5 worm cellular contexts compared by ENCODE assay signal in genomic region chrII:5599326-5600044, ce11.
TF ChIP-seq lines count a peak whose summit lies in the region.

C17G10.10 (minus strand) TSS chrII:5599376.

TF ChIP-seq in whole organism, L1 larva, 84 proteins besides CTCF, POLR2A, EP300 and RAD21 (continued from another document and continues in another):
- TF ChIP-seq nhr-84 (tag; optimal IDR thresholded peaks at IDR 0.05; lab: Kevin White, UChicago): no peak
- TF ChIP-seq ceh-82 (tag; optimal IDR thresholded peaks at IDR 0.05; lab: Kevin White, UChicago): peak; percentile 62 to 76 (median 67)
- peak; percentile 14 for TF ChIP-seq F16B12.6 (tag; optimal IDR thresholded peaks at IDR 0.05; lab: Kevin White, UChicago)
- TF ChIP-seq irx-1 (tag; optimal IDR thresholded peaks at IDR 0.05; lab: Kevin White, UChicago): peak; percentile 63
- no peak for TF ChIP-seq fkh-4 (tag; optimal IDR thresholded peaks at IDR 0.05; lab: Kevin White, UChicago; ENCODE audit: borderline replicate concordance)
- TF ChIP-seq isw-1 (GFP tag; IDR thresholded peaks at IDR 0.05; lab: Robert Waterston, UW): no peak; the same call in 1 of the 2 replicates
- no peak for TF ChIP-seq unc-62 (GFP tag; optimal IDR thresholded peaks at IDR 0.05; lab: Kevin White, UChicago)
- TF ChIP-seq nhr-77 (tag; optimal IDR thresholded peaks at IDR 0.05; lab: Kevin White, UChicago): peak; percentile 52
- TF ChIP-seq lin-39 (tag; optimal IDR thresholded peaks at IDR 0.05; lab: Kevin White, UChicago): peak; percentile 68
- TF ChIP-seq hlh-17 (GFP tag; optimal IDR thresholded peaks at IDR 0.05; lab: Kevin White, UChicago; ENCODE audit: borderline replicate concordance): peak; percentile 59
- TF ChIP-seq lir-3 (tag; optimal IDR thresholded peaks at IDR 0.05; lab: Kevin White, UChicago; ENCODE audit: poor library complexity): peak; percentile 28
- peak; percentile 77 for TF ChIP-seq dsc-1 (tag; optimal IDR thresholded peaks at IDR 0.05; lab: Kevin White, UChicago)
- peak; percentile 86 for TF ChIP-seq snu-23 (GFP tag; optimal IDR thresholded peaks at IDR 0.05; lab: Kevin White, UChicago)
- TF ChIP-seq ztf-4 (tag; optimal IDR thresholded peaks at IDR 0.05; lab: Kevin White, UChicago): peak; percentile 73
- no peak for TF ChIP-seq ztf-11 (tag; optimal IDR thresholded peaks at IDR 0.05; lab: Kevin White, UChicago)
- no peak for TF ChIP-seq tlp-1 (tag; optimal IDR thresholded peaks at IDR 0.05; lab: Kevin White, UChicago)
- peak; percentile 92 for TF ChIP-seq nhr-85 (tag; lab: Kevin White, UChicago)
- TF ChIP-seq nhr-76 (tag; optimal IDR thresholded peaks at IDR 0.05; lab: Kevin White, UChicago): no peak
- TF ChIP-seq xbp-1 (tag; optimal IDR thresholded peaks at IDR 0.05; lab: Kevin White, UChicago): peak; percentile 63
- peak; percentile 93 for TF ChIP-seq nhr-90 (tag; optimal IDR thresholded peaks at IDR 0.05; lab: Kevin White, UChicago; ENCODE audit: poor library complexity)
- peak; percentile 35 to 55 (median 40) for TF ChIP-seq dpl-1 (GFP tag; optimal IDR thresholded peaks at IDR 0.05; lab: Kevin White, UChicago)
- TF ChIP-seq vab-15 (tag; optimal IDR thresholded peaks at IDR 0.05; lab: Kevin White, UChicago): no peak
- TF ChIP-seq ets-5 (GFP tag; IDR thresholded peaks at IDR 0.05; lab: Robert Waterston, UW): no peak
- TF ChIP-seq aha-1 (tag; optimal IDR thresholded peaks at IDR 0.05; lab: Kevin White, UChicago): no peak
- peak; percentile 11 for TF ChIP-seq unc-86 (tag; optimal IDR thresholded peaks at IDR 0.05; lab: Kevin White, UChicago)
- TF ChIP-seq nhr-71 (tag; optimal IDR thresholded peaks at IDR 0.05; lab: Kevin White, UChicago): peak; percentile 89

TF ChIP-seq in whole organism, L2 larva, 48 proteins besides CTCF, POLR2A, EP300 and RAD21 (continued from another document):
- TF ChIP-seq blmp-1 (tag; optimal IDR thresholded peaks at IDR 0.05; lab: Kevin White, UChicago; ENCODE audit: insufficient read depth): no peak
- TF ChIP-seq unc-55 (GFP tag; optimal IDR thresholded peaks at IDR 0.05; lab: Kevin White, UChicago): no peak
- TF ChIP-seq snpc-4 (tag; optimal IDR thresholded peaks at IDR 0.05; lab: Kevin White, UChicago): peak; percentile 99
- TF ChIP-seq ztf-4 (tag; optimal IDR thresholded peaks at IDR 0.05; lab: Kevin White, UChicago): peak; percentile 9
- peak; percentile 98 for TF ChIP-seq ama-1 (optimal IDR thresholded peaks at IDR 0.05; lab: Kevin White, UChicago)
- peak; percentile 68 for TF ChIP-seq nhr-77 (tag; optimal IDR thresholded peaks at IDR 0.05; lab: Kevin White, UChicago)
- peak; percentile 41 for TF ChIP-seq nhr-6 (tag; optimal IDR thresholded peaks at IDR 0.05; lab: Kevin White, UChicago)
- TF ChIP-seq egl-27 (tag; optimal IDR thresholded peaks at IDR 0.05; lab: Kevin White, UChicago): peak; percentile 72
- TF ChIP-seq nhr-21 (tag; optimal IDR thresholded peaks at IDR 0.05; lab: Kevin White, UChicago): peak; percentile 78
- TF ChIP-seq sma-9 (GFP tag; optimal IDR thresholded peaks at IDR 0.05; lab: Kevin White, UChicago): peak; percentile 91
- no peak for TF ChIP-seq sma-9 (tag; optimal IDR thresholded peaks at IDR 0.05; lab: Kevin White, UChicago)
- TF ChIP-seq fos-1 (tag; optimal IDR thresholded peaks at IDR 0.05; lab: Kevin White, UChicago): peak; percentile 85
- peak; percentile 45 for TF ChIP-seq nhr-129 (tag; optimal IDR thresholded peaks at IDR 0.05; lab: Kevin White, UChicago)
- peak; percentile 75 for TF ChIP-seq ceh-16 (tag; optimal IDR thresholded peaks at IDR 0.05; lab: Kevin White, UChicago)
- peak; percentile 20 for TF ChIP-seq C34F6.9 (tag; optimal IDR thresholded peaks at IDR 0.05; lab: Kevin White, UChicago)
- no peak for TF ChIP-seq nhr-11 (tag; optimal IDR thresholded peaks at IDR 0.05; lab: Kevin White, UChicago)
- peak; percentile 62 to 75 for TF ChIP-seq lsy-2 (tag; optimal IDR thresholded peaks at IDR 0.05; lab: Kevin White, UChicago)

TF ChIP-seq in whole organism, L3 larva, 47 proteins besides CTCF, POLR2A, EP300 and RAD21 (continued from another document and continues in another):
- TF ChIP-seq eor-1 (tag; optimal IDR thresholded peaks at IDR 0.05; lab: Kevin White, UChicago): no peak
- no peak for TF ChIP-seq elt-1 (tag; optimal IDR thresholded peaks at IDR 0.05; lab: Kevin White, UChicago)
- no peak for TF ChIP-seq unc-39 (tag; optimal IDR thresholded peaks at IDR 0.05; lab: Kevin White, UChicago)
- peak; percentile 10 for TF ChIP-seq R02D3.7 (tag; optimal IDR thresholded peaks at IDR 0.05; lab: Kevin White, UChicago)
- TF ChIP-seq hmg-11 (tag; optimal IDR thresholded peaks at IDR 0.05; lab: Kevin White, UChicago): peak; percentile 60
- TF ChIP-seq elt-2 (tag; optimal IDR thresholded peaks at IDR 0.05; lab: Kevin White, UChicago): peak; percentile 83
- TF ChIP-seq ZK546.5 (tag; optimal IDR thresholded peaks at IDR 0.05; lab: Kevin White, UChicago): no peak
- no peak for TF ChIP-seq ztf-11 (tag; optimal IDR thresholded peaks at IDR 0.05; lab: Kevin White, UChicago)
- peak; percentile 75 for TF ChIP-seq nfya-1 (tag; optimal IDR thresholded peaks at IDR 0.05; lab: Kevin White, UChicago; ENCODE audit: insufficient read depth)
- peak; percentile 99 for TF ChIP-seq snpc-4 (tag; optimal IDR thresholded peaks at IDR 0.05; lab: Kevin White, UChicago)
- no peak for TF ChIP-seq nhr-11 (tag; optimal IDR thresholded peaks at IDR 0.05; lab: Kevin White, UChicago)
- no peak for TF ChIP-seq sea-2 (GFP tag; optimal IDR thresholded peaks at IDR 0.05; lab: Kevin White, UChicago)
- no peak for TF ChIP-seq aly-2 (tag; optimal IDR thresholded peaks at IDR 0.05; lab: Kevin White, UChicago)
- TF ChIP-seq nhr-23 (tag; optimal IDR thresholded peaks at IDR 0.05; lab: Kevin White, UChicago): peak; percentile 84
- TF ChIP-seq nhr-25 (tag; optimal IDR thresholded peaks at IDR 0.05; lab: Kevin White, UChicago): peak; percentile 82
- TF ChIP-seq unc-62 (GFP tag; optimal IDR thresholded peaks at IDR 0.05; lab: Kevin White, UChicago): no peak
- TF ChIP-seq daf-12 (tag; optimal IDR thresholded peaks at IDR 0.05; lab: Kevin White, UChicago): no peak
- peak; percentile 61 for TF ChIP-seq lsy-12 (tag; optimal IDR thresholded peaks at IDR 0.05; lab: Kevin White, UChicago)
- TF ChIP-seq fkh-10 (GFP tag; optimal IDR thresholded peaks at IDR 0.05; lab: Kevin White, UChicago): no peak
- TF ChIP-seq elt-3 (tag; optimal IDR thresholded peaks at IDR 0.05; lab: Kevin White, UChicago): peak in 1 of 3 experiments; percentile 30
- TF ChIP-seq ztf-4 (tag; optimal IDR thresholded peaks at IDR 0.05; lab: Kevin White, UChicago): no peak
- no peak for TF ChIP-seq nhr-67 (tag; optimal IDR thresholded peaks at IDR 0.05; lab: Kevin White, UChicago)
- peak; percentile 49 for TF ChIP-seq pha-4 (tag; optimal IDR thresholded peaks at IDR 0.05; lab: Kevin White, UChicago)
- TF ChIP-seq ceh-9 (tag; optimal IDR thresholded peaks at IDR 0.05; lab: Kevin White, UChicago): no peak
- peak; percentile 89 for TF ChIP-seq nhr-43 (tag; optimal IDR thresholded peaks at IDR 0.05; lab: Kevin White, UChicago; ENCODE audit: poor library complexity, severe bottlenecking)
- TF ChIP-seq lin-39 (tag; optimal IDR thresholded peaks at IDR 0.05; lab: Kevin White, UChicago): peak; percentile 38
- TF ChIP-seq egl-5 (tag; optimal IDR thresholded peaks at IDR 0.05; lab: Kevin White, UChicago): peak; percentile 54
- TF ChIP-seq tbx-2 (tag; optimal IDR thresholded peaks at IDR 0.05; lab: Kevin White, UChicago): peak; percentile 33
- TF ChIP-seq ama-1 (optimal IDR thresholded peaks at IDR 0.05; lab: Kevin White, UChicago): peak; percentile 93
- no peak for TF ChIP-seq ceh-16 (tag; optimal IDR thresholded peaks at IDR 0.05; lab: Kevin White, UChicago)
- TF ChIP-seq ceh-28 (tag; optimal IDR thresholded peaks at IDR 0.05; lab: Kevin White, UChicago): peak; percentile 47
- TF ChIP-seq skn-1 (tag; optimal IDR thresholded peaks at IDR 0.05; lab: Kevin White, UChicago): peak; percentile 9

TF ChIP-seq in whole organism, L4 larva, 104 proteins besides CTCF, POLR2A, EP300 and RAD21 (continued from another document and continues in another):
- TF ChIP-seq zfp-3 (GFP tag; conservative IDR thresholded peaks at IDR 0.05; lab: Robert Waterston, UW): 0 out of 2 replicates have a peak, but pooled peaks have one; percentile 31
- peak; percentile 39; the same call in 1 of the 2 replicates for TF ChIP-seq ceh-20 (GFP tag; IDR thresholded peaks at IDR 0.05; lab: Robert Waterston, UW)
- no peak for TF ChIP-seq nhr-10 (tag; optimal IDR thresholded peaks at IDR 0.05; lab: Kevin White, UChicago)
- no peak for TF ChIP-seq egl-43 (GFP tag; IDR thresholded peaks at IDR 0.05; lab: Robert Waterston, UW)
- no peak for TF ChIP-seq F44E2.7 (GFP tag; IDR thresholded peaks at IDR 0.05; lab: Robert Waterston, UW)
- TF ChIP-seq unc-62 (GFP tag; optimal IDR thresholded peaks at IDR 0.05 in 1 of 2; lab: Kevin White, UChicago): no peak
- no peak for TF ChIP-seq unc-62 (tag; optimal IDR thresholded peaks at IDR 0.05; lab: Kevin White, UChicago)
- peak; percentile 68 for TF ChIP-seq nhr-102 (tag; optimal IDR thresholded peaks at IDR 0.05; lab: Kevin White, UChicago)
- TF ChIP-seq dve-1 (tag; optimal IDR thresholded peaks at IDR 0.05; lab: Kevin White, UChicago; ENCODE audit: insufficient read depth): peak; percentile 89
- no peak for TF ChIP-seq attf-4 (tag; optimal IDR thresholded peaks at IDR 0.05; lab: Kevin White, UChicago)
- peak; percentile 62 for TF ChIP-seq T20F7.1 (GFP tag; optimal IDR thresholded peaks at IDR 0.05; lab: Kevin White, UChicago)
- peak; percentile 93 for TF ChIP-seq snpc-4 (tag; optimal IDR thresholded peaks at IDR 0.05; lab: Kevin White, UChicago)
- TF ChIP-seq rbr-2 (tag; optimal IDR thresholded peaks at IDR 0.05; lab: Kevin White, UChicago): peak; percentile 67
- peak; percentile 27 for TF ChIP-seq mxl-3 (GFP tag; optimal IDR thresholded peaks at IDR 0.05; lab: Kevin White, UChicago)
- TF ChIP-seq ceh-32 (tag; optimal IDR thresholded peaks at IDR 0.05; lab: Kevin White, UChicago; ENCODE audit: poor library complexity): no peak
- TF ChIP-seq duxl-1 (tag; optimal IDR thresholded peaks at IDR 0.05; lab: Kevin White, UChicago; ENCODE audit: poor library complexity): peak; percentile 78
- no peak; the same call in 1 of the 2 replicates for TF ChIP-seq daf-19 (GFP tag; conservative IDR thresholded peaks at IDR 0.05; lab: Robert Waterston, UW)
- peak; percentile 72 for TF ChIP-seq dmd-6 (GFP tag; IDR thresholded peaks at IDR 0.05; lab: Robert Waterston, UW)
- no peak for TF ChIP-seq ceh-82 (tag; optimal IDR thresholded peaks at IDR 0.05; lab: Kevin White, UChicago)
- TF ChIP-seq zag-1 (tag; optimal IDR thresholded peaks at IDR 0.05; lab: Kevin White, UChicago): no peak
- no peak for TF ChIP-seq jun-1 (tag; optimal IDR thresholded peaks at IDR 0.05; lab: Kevin White, UChicago)
- peak; percentile 69 for TF ChIP-seq lin-38 (GFP tag; IDR thresholded peaks at IDR 0.05; lab: Robert Waterston, UW)
- 0 out of 2 replicates have a peak, but pooled peaks have one; percentile 29 for TF ChIP-seq ceh-44 (GFP tag; IDR thresholded peaks at IDR 0.05; lab: Robert Waterston, UW)
- no peak for TF ChIP-seq aly-2 (tag; optimal IDR thresholded peaks at IDR 0.05; lab: Kevin White, UChicago)
- peak; percentile 25 for TF ChIP-seq nhr-77 (tag; optimal IDR thresholded peaks at IDR 0.05; lab: Kevin White, UChicago)
- peak; percentile 35 to 79 for TF ChIP-seq daf-16 (GFP tag; optimal IDR thresholded peaks at IDR 0.05; lab: Kevin White, UChicago)
- peak; percentile 82 for TF ChIP-seq daf-16 (tag; optimal IDR thresholded peaks at IDR 0.05; lab: Kevin White, UChicago)
- TF ChIP-seq hmg-1.1 (GFP tag; IDR thresholded peaks at IDR 0.05; lab: Robert Waterston, UW): peak; percentile 58; the same call in 1 of the 2 replicates
- no peak for TF ChIP-seq R02D3.7 (tag; optimal IDR thresholded peaks at IDR 0.05; lab: Kevin White, UChicago)
- peak; percentile 86 for TF ChIP-seq mes-2 (tag; optimal IDR thresholded peaks at IDR 0.05; lab: Kevin White, UChicago; ENCODE audit: poor library complexity, severe bottlenecking)
- no peak for TF ChIP-seq tag-97 (GFP tag; IDR thresholded peaks at IDR 0.05; lab: Robert Waterston, UW)
- TF ChIP-seq snpc-1.2 (GFP tag; IDR thresholded peaks at IDR 0.05; lab: Robert Waterston, UW): peak; percentile 75

TF ChIP-seq in whole organism, young adult, 124 proteins besides CTCF, POLR2A, EP300 and RAD21 (continued from another document and continues in another):
- TF ChIP-seq gei-17 (GFP tag; optimal IDR thresholded peaks at IDR 0.05; lab: Kevin White, UChicago): no peak
- TF ChIP-seq aptf-3 (GFP tag; IDR thresholded peaks at IDR 0.05; lab: Robert Waterston, UW): no peak
- TF ChIP-seq ztf-18 (tag; optimal IDR thresholded peaks at IDR 0.05; lab: Kevin White, UChicago): peak; percentile 14
- no peak for TF ChIP-seq F57A8.1 (GFP tag; optimal IDR thresholded peaks at IDR 0.05; lab: Kevin White, UChicago)
- peak; percentile 59 for TF ChIP-seq nhr-80 (tag; optimal IDR thresholded peaks at IDR 0.05; lab: Kevin White, UChicago)
- peak in 1 of 3 experiments; percentile 38 for TF ChIP-seq lin-35 (GFP tag; optimal IDR thresholded peaks at IDR 0.05; lab: Kevin White, UChicago)
- TF ChIP-seq fkh-3 (tag; optimal IDR thresholded peaks at IDR 0.05; lab: Kevin White, UChicago): peak; percentile 58
- no peak for TF ChIP-seq unc-62 (GFP tag; optimal IDR thresholded peaks at IDR 0.05; lab: Kevin White, UChicago)
- TF ChIP-seq C17E4.6 (GFP tag; IDR thresholded peaks at IDR 0.05; lab: Robert Waterston, UW): no peak
- TF ChIP-seq lsl-1 (GFP tag; optimal IDR thresholded peaks at IDR 0.05; lab: Kevin White, UChicago): peak; percentile 72
- TF ChIP-seq B0019.2 (GFP tag; conservative IDR thresholded peaks at IDR 0.05; lab: Robert Waterston, UW): no peak
- peak; percentile 34 for TF ChIP-seq tlf-1 (GFP tag; optimal IDR thresholded peaks at IDR 0.05; lab: Kevin White, UChicago)
- TF ChIP-seq Y67H2A.10 (GFP tag; conservative IDR thresholded peaks at IDR 0.05; lab: Robert Waterston, UW): no peak
- no peak for TF ChIP-seq hlh-26 (GFP tag; conservative IDR thresholded peaks at IDR 0.05; lab: Robert Waterston, UW)
- TF ChIP-seq zim-3 (tag; optimal IDR thresholded peaks at IDR 0.05; lab: Kevin White, UChicago): peak; percentile 8
- no peak for TF ChIP-seq egl-18 (GFP tag; IDR thresholded peaks at IDR 0.05; lab: Robert Waterston, UW)
- no peak for TF ChIP-seq lag-1 (GFP tag; IDR thresholded peaks at IDR 0.05; lab: Robert Waterston, UW)
- no peak for TF ChIP-seq ceh-40 (GFP tag; IDR thresholded peaks at IDR 0.05; lab: Robert Waterston, UW)
- peak; percentile 89 for TF ChIP-seq pbrm-1 (GFP tag; IDR thresholded peaks at IDR 0.05; lab: Robert Waterston, UW)
- no peak for TF ChIP-seq somi-1 (GFP tag; optimal IDR thresholded peaks at IDR 0.05; lab: Kevin White, UChicago)
- TF ChIP-seq mes-4 (tag; optimal IDR thresholded peaks at IDR 0.05; lab: Kevin White, UChicago): no peak
- no peak for TF ChIP-seq C06A6.2 (GFP tag; conservative IDR thresholded peaks at IDR 0.05; lab: Robert Waterston, UW)
- TF ChIP-seq ztf-28 (GFP tag; IDR thresholded peaks at IDR 0.05; lab: Robert Waterston, UW): no peak
- peak; percentile 49 for TF ChIP-seq lin-54 (GFP tag; optimal IDR thresholded peaks at IDR 0.05; lab: Kevin White, UChicago)
- TF ChIP-seq sea-2 (GFP tag; IDR thresholded peaks at IDR 0.05; lab: Robert Waterston, UW): no peak
- TF ChIP-seq hmg-20 (GFP tag; IDR thresholded peaks at IDR 0.05; lab: Robert Waterston, UW): 0 out of 2 replicates have a peak, but pooled peaks have one; percentile 11
- TF ChIP-seq tbx-9 (tag; optimal IDR thresholded peaks at IDR 0.05; lab: Kevin White, UChicago; ENCODE audit: borderline replicate concordance): no peak
- 0 out of 2 replicates have a peak, but pooled peaks have one; percentile 61 for TF ChIP-seq Y95B8A.8 (GFP tag; IDR thresholded peaks at IDR 0.05; lab: Robert Waterston, UW)
- no peak for TF ChIP-seq bed-1 (GFP tag; IDR thresholded peaks at IDR 0.05; lab: Robert Waterston, UW)
- TF ChIP-seq hlh-12 (tag; optimal IDR thresholded peaks at IDR 0.05; lab: Kevin White, UChicago): no peak
- TF ChIP-seq madf-6 (GFP tag; IDR thresholded peaks at IDR 0.05; lab: Robert Waterston, UW): peak; percentile 81
- peak; percentile 77 for TF ChIP-seq tbp1 (GFP tag; optimal IDR thresholded peaks at IDR 0.05; lab: Kevin White, UChicago)
- peak; percentile 97 for TF ChIP-seq snpc-4 (GFP tag; optimal IDR thresholded peaks at IDR 0.05; lab: Kevin White, UChicago)
- TF ChIP-seq snpc-4 (tag; optimal IDR thresholded peaks at IDR 0.05; lab: Kevin White, UChicago): peak; percentile 98 to 99 (median 98)
- TF ChIP-seq snpc-1.1 (tag; optimal IDR thresholded peaks at IDR 0.05; lab: Kevin White, UChicago; ENCODE audit: insufficient read depth): peak; percentile 98
- no peak for TF ChIP-seq sptf-2 (GFP tag; optimal IDR thresholded peaks at IDR 0.05; lab: Kevin White, UChicago)
- no peak for TF ChIP-seq K11D2.4 (GFP tag; IDR thresholded peaks at IDR 0.05; lab: Robert Waterston, UW)
- TF ChIP-seq madf-10 (tag; optimal IDR thresholded peaks at IDR 0.05; lab: Kevin White, UChicago): peak; percentile 28
